Worm (Caenorhabditis elegans): ENCODE data around the gene ruvb-1.
"Not testable (repeated sequence)": the region's sequence is repeated elsewhere in the genome, so short reads cannot be mapped to it uniquely, and the experiment has no call there.

- not testable (repeated sequence) for TF ChIP-seq fkh-10 (GFP tag; optimal IDR thresholded peaks at IDR 0.05); ama-1 (optimal IDR thresholded peaks at IDR 0.05); pha-4 (tag; optimal IDR thresholded peaks at IDR 0.05); dve-1 (tag; optimal IDR thresholded peaks at IDR 0.05); ceh-9 (tag; optimal IDR thresholded peaks at IDR 0.05); pqm-1 (tag; optimal IDR thresholded peaks at IDR 0.05); unc-55 (GFP tag; optimal IDR thresholded peaks at IDR 0.05); nhr-11 (tag; optimal IDR thresholded peaks at IDR 0.05)
Measured at ce11 chrV:10004048-10004761, 23.6 kb upstream of the ruvb-1 start, which contains the start of gene uda-1.
